Worm (Caenorhabditis elegans): ENCODE data around the gene csn-4.

- TF ChIP-seq hmbx-1 (tag; optimal IDR thresholded peaks at IDR 0.05): no peak
- no peak for TF ChIP-seq hmg-4 (GFP tag; optimal IDR thresholded peaks at IDR 0.05)
- TF ChIP-seq ets-7 (tag; optimal IDR thresholded peaks at IDR 0.05): no peak
- TF ChIP-seq scrt-1 (GFP tag; IDR thresholded peaks at IDR 0.05): no peak
- no peak for TF ChIP-seq ceh-36 (tag; optimal IDR thresholded peaks at IDR 0.05)
- TF ChIP-seq ama-1 (optimal IDR thresholded peaks at IDR 0.05): no peak
- no peak for TF ChIP-seq pes-1 (GFP tag; IDR thresholded peaks at IDR 0.05)
- TF ChIP-seq flt-1 (GFP tag; IDR thresholded peaks at IDR 0.05): no peak
- no peak for TF ChIP-seq tbx-11 (GFP tag; IDR thresholded peaks at IDR 0.05)
- no peak for TF ChIP-seq F13C5.2 (tag; optimal IDR thresholded peaks at IDR 0.05)
- no peak for TF ChIP-seq tra-4 (tag; optimal IDR thresholded peaks at IDR 0.05)
These were observed 42.5 kb downstream of the csn-4 start, which contains the start of gene Y55F3AM.11 for ce11 chrIV:1044287-1044686.
